Fruit fly (Drosophila melanogaster) whole organism: Measurements from ENCODE around the gene ctrip.

Experiments used
- Dll ChIP-seq: fragments of >200 bp; optimal IDR thresholded peaks from 2 replicates; lab custom pipeline; 2017
- EcR ChIP-seq, 2 experiments: fragments of >200 bp; optimal IDR thresholded peaks; 2 replicates each; lab custom pipeline; 2017; ENCODE audit warnings: missing biosample characterization in 2 of 2, missing genetic modification characterization in 2 of 2, missing genetic modification reagents in 2 of 2
- psq ChIP-seq: fragments of >200 bp; optimal IDR thresholded peaks from 2 replicates; lab custom pipeline; 2017
- usp ChIP-seq: fragments of >200 bp; optimal IDR thresholded peaks from 2 replicates; lab custom pipeline; 2017; ENCODE audit warnings: missing biosample characterization, missing genetic modification characterization, mixed read lengths

dm6 chr3R:4833636-4834035 lies 21.7 kb upstream of the ctrip start:
- no peak for TF ChIP-seq psq (lab: Kevin White, UChicago)
- TF ChIP-seq EcR (GFP tag; optimal IDR thresholded peaks at IDR 0.05; lab: Kevin White, UChicago) = no peak
- no peak for TF ChIP-seq usp (GFP tag; lab: Kevin White, UChicago)
- no peak for TF ChIP-seq Dll
